Worm (Caenorhabditis elegans): ENCODE measurements around the gene F49E11.7.

F49E11.7 gene

DNA sequence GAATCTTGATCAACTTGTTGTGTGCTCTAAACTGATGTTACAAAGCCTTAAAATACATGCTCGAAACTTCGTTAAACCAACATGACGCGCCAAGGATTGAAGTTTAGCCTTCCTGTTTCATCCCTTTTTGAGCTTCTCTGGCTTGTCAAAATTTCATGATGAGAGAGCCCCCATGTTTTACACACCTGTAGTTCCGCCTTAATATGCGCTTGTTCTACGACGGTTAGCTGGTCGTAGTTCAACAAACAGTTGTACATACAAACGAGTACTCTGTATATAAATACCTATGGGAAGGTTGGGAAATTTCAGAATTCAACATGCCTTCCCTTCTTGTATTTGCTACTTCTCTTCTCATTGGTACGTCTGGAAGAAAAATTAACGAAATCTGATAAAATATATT, 15.8 kb downstream of the F49E11.7 start, which contains the start of gene scl-6:
scl-6 (plus strand) TSS at position 301 of the 400 bp plus-strand sequence.
- no peak for TF ChIP-seq ztf-26 (tag; optimal IDR thresholded peaks at IDR 0.05)
- TF ChIP-seq madf-8 (GFP tag; conservative IDR thresholded peaks at IDR 0.05), result no peak
- no peak for TF ChIP-seq egl-44 (GFP tag; IDR thresholded peaks at IDR 0.05)
- no peak for TF ChIP-seq ekl-4 (GFP tag; IDR thresholded peaks at IDR 0.05)
- no peak for TF ChIP-seq dox-1 (GFP tag; IDR thresholded peaks at IDR 0.05)
- no peak for TF ChIP-seq rpc-1 (optimal IDR thresholded peaks at IDR 0.05)
- no peak for TF ChIP-seq rpc-1 (tag; optimal IDR thresholded peaks at IDR 0.05)
- no peak for TF ChIP-seq nfya-2 (GFP tag; IDR thresholded peaks at IDR 0.05)
- no peak for TF ChIP-seq unc-62 (GFP tag; optimal IDR thresholded peaks at IDR 0.05)
- no peak for TF ChIP-seq cebp-2 (GFP tag; IDR thresholded peaks at IDR 0.05)
- TF ChIP-seq cebp-1 (GFP tag; IDR thresholded peaks at IDR 0.05), result no peak
- no peak for TF ChIP-seq cebp-1 (tag; optimal IDR thresholded peaks at IDR 0.05)
- no peak for TF ChIP-seq fkh-3 (tag; optimal IDR thresholded peaks at IDR 0.05)
- no peak for TF ChIP-seq ztf-18 (tag; optimal IDR thresholded peaks at IDR 0.05)
- TF ChIP-seq hmg-1.2 (GFP tag; IDR thresholded peaks at IDR 0.05), result no peak
- no peak for TF ChIP-seq xnd-1 (tag; optimal IDR thresholded peaks at IDR 0.05)
- TF ChIP-seq nhr-80 (tag; optimal IDR thresholded peaks at IDR 0.05), result no peak
- TF ChIP-seq die-1 (tag; optimal IDR thresholded peaks at IDR 0.05), result no peak
- TF ChIP-seq tlf-1 (GFP tag; optimal IDR thresholded peaks at IDR 0.05), result no peak
- TF ChIP-seq egrh-3 (GFP tag; IDR thresholded peaks at IDR 0.05), result no peak
- TF ChIP-seq somi-1 (GFP tag; optimal IDR thresholded peaks at IDR 0.05), result no peak
- TF ChIP-seq hsf-1 (GFP tag; IDR thresholded peaks at IDR 0.05), result no peak

ce11 chrIV:13070142-13070541, 17.5 kb downstream of the F49E11.7 start, which contains the start of gene scl-7:
Gene scl-7 (plus strand): TSS chrIV:13070442.
- no peak for TF ChIP-seq ccch-3 (GFP tag; optimal IDR thresholded peaks at IDR 0.05)
- no peak for TF ChIP-seq Y56A3A.18 (GFP tag; IDR thresholded peaks at IDR 0.05)
- TF ChIP-seq egrh-3 (GFP tag; IDR thresholded peaks at IDR 0.05), result no peak
- no peak for TF ChIP-seq unc-62 (GFP tag; optimal IDR thresholded peaks at IDR 0.05)

- TF ChIP-seq sdz-38 (tag; optimal IDR thresholded peaks at IDR 0.05), result no peak
Measured at ce11 chrIV:13071445-13071844, 18.8 kb downstream of the F49E11.7 start, which contains the start of gene scl-8. Gene scl-8 (plus strand): TSS chrIV:13071745.

DNA sequence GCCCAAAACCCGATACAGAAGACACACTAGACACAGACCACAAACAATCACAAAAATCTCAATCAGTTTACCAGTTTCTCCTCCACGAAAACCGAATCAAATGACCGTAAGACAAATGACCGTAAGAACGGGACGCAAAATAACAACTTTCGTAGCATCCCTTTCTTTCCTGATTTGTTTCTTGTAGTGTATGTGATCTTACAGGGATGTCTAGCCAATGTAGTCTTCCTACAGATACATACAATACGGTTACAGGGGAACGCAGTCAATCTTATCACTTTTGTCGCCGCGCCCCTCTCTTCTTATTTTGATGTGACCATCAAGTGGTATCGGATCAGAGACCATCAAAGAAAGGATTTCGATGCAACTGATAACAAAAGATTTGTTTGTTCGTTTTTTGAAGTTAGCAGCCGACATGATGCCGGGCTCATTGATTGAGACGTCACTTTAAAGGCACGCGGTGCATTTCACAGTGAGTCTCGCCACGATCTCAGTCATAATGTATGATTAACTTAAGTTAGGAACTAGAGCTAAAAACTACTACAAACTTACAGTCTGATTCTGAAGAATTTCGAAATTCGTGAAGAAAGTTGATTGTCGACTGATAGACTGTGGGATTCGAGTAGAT, 23.1 kb downstream of the F49E11.7 start:
- TF ChIP-seq F55B11.4 (tag; optimal IDR thresholded peaks at IDR 0.05; ENCODE audit: borderline replicate concordance, insufficient read depth) (no peak), snpc-4 (GFP tag; optimal IDR thresholded peaks at IDR 0.05) (no peak), snpc-4 (tag; optimal IDR thresholded peaks at IDR 0.05) (peak in 3 of 4 experiments; percentile 14 to 79 (median 62)), Y79H2A.3 (GFP tag; conservative IDR thresholded peaks at IDR 0.05) (no peak), rpc-1 (optimal IDR thresholded peaks at IDR 0.05) (no peak), rpc-1 (tag; optimal IDR thresholded peaks at IDR 0.05) (no peak), somi-1 (GFP tag; optimal IDR thresholded peaks at IDR 0.05) (peak; percentile 17), nfya-2 (GFP tag; IDR thresholded peaks at IDR 0.05) (no peak), lin-26 (GFP tag; IDR thresholded peaks at IDR 0.05) (peak; percentile 47; the same call in 1 of the 2 replicates)

DNA sequence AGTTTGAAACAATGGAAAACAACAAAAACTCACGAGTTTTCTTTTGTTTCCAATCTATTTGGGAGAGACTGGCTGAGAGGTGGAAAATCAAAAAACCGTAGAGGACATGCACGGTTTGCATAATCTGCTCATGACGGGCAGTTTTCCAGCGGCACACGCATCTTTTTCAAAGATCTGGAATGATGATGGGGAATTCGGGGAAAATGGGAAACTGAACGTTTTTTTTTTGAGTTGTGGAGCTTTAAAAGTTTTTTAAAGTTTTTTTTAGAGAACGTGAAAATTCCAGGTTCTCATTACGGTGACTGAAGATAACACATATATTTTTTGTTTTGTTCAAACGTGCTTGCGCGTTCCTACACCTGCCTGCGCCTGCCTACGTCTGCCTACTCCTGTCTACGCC, 24.0 kb downstream of the F49E11.7 start, which contains the start of gene C39E9.7:
C39E9.7 (minus strand) TSS at position 101 of the 400 bp plus-strand sequence.
- TF ChIP-seq snpc-4 (GFP tag; optimal IDR thresholded peaks at IDR 0.05) (no peak), snpc-4 (tag; optimal IDR thresholded peaks at IDR 0.05) (no peak), tbp1 (GFP tag; optimal IDR thresholded peaks at IDR 0.05) (no peak), athp-1 (tag; optimal IDR thresholded peaks at IDR 0.05) (no peak), madf-10 (tag; optimal IDR thresholded peaks at IDR 0.05) (no peak), K11D2.4 (GFP tag; IDR thresholded peaks at IDR 0.05) (no peak), F55B11.4 (tag; optimal IDR thresholded peaks at IDR 0.05; ENCODE audit: borderline replicate concordance, insufficient read depth) (no peak), Y53G8AR.9 (GFP tag; conservative IDR thresholded peaks at IDR 0.05) (no peak), him-1 (tag; optimal IDR thresholded peaks at IDR 0.05) (no peak), snpc-1.1 (tag; optimal IDR thresholded peaks at IDR 0.05; ENCODE audit: insufficient read depth) (no peak), zim-3 (tag; optimal IDR thresholded peaks at IDR 0.05) (no peak), nhr-27 (tag; optimal IDR thresholded peaks at IDR 0.05) (no peak), hmg-20 (GFP tag; IDR thresholded peaks at IDR 0.05) (no peak), xnd-1 (tag; optimal IDR thresholded peaks at IDR 0.05) (no peak), Y95B8A.8 (GFP tag; IDR thresholded peaks at IDR 0.05) (no peak), K12H6.12 (tag; optimal IDR thresholded peaks at IDR 0.05) (no peak)

Data from whole organism, young adult.